Worm (Caenorhabditis elegans) whole organism, mixed stage, embryonic: ENCODE results near the gene EGAP1.5.

ENCODE experiments used
- elt-1 ChIP-seq: sonication (generic microtip); optimal IDR thresholded peaks from 2 replicates; lab custom pipeline; 2017; ENCODE audit warnings: missing genetic modification characterization, mild to moderate bottlenecking, missing compliant biosample characterization, antibody characterized with exemption, moderate library complexity, borderline replicate concordance; ENCODE audit not compliant: insufficient read depth
- nhr-76 ChIP-seq: sonication (generic microtip); optimal IDR thresholded peaks from 2 replicates; lab custom pipeline; 2017; ENCODE audit warnings: missing biosample characterization, missing genetic modification characterization
- snpc-4 ChIP-seq: fragments of 150-350 bp; optimal IDR thresholded peaks from 2 replicates; lab custom pipeline; 2014; ENCODE audit warnings: missing biosample characterization, missing genetic modification characterization
- unc-62 ChIP-seq: fragments of 150-350 bp; optimal IDR thresholded peaks from 2 replicates; lab custom pipeline; 2014; ENCODE audit warnings: missing biosample characterization, missing genetic modification reagents, missing genetic modification characterization

DNA sequence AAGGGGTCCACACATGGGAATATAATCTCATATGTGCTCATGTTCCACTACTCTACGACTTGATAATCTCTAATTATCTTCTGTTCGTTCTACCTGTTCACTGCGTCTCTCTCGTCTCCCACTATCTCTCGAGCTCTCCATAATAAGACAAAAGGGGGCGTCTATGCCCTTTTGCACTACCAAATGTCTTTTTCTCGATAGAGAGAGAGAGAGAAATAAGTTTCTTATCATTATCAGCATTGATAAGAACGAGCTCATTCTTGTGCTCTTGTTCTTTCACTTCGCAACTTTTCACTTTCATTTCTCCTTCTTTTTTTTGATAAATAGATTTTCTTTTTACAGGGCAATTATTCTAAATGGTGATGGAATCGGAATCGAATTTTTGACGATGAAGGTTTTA is 15.6 kb upstream of the EGAP1.5 start:
- TF ChIP-seq unc-62 (GFP tag; lab: Kevin White, UChicago) (no peak), snpc-4 (no peak), nhr-76 (no peak), elt-1 (tag; lab: Kevin White, UChicago) (no peak)
